Fruit fly (Drosophila melanogaster) whole organism, wandering third instar larva: ENCODE measurements around the gene sgg.

Experiments used
- Abd-B ChIP-seq: fragments of >200 bp; optimal IDR thresholded peaks from 2 replicates; lab custom pipeline; 2017; ENCODE audit warnings: missing biosample characterization, missing genetic modification characterization
- CG32264 ChIP-seq: fragments of 200-800 bp; sonication (Bioruptor generic); optimal IDR thresholded peaks from 2 replicates; lab custom pipeline; 2016; ENCODE audit warnings: missing biosample characterization, missing genetic modification characterization
- CG9705 ChIP-seq: fragments of 200-800 bp; sonication (Bioruptor generic); optimal IDR thresholded peaks from 2 replicates; lab custom pipeline; 2018; ENCODE audit warnings: missing biosample characterization, mild to moderate bottlenecking, missing genetic modification characterization
- CrebA ChIP-seq: fragments of 200-800 bp; sonication (Bioruptor generic); optimal IDR thresholded peaks from 2 replicates; lab custom pipeline; 2016; ENCODE audit warnings: missing biosample characterization, mild to moderate bottlenecking, missing genetic modification characterization, borderline replicate concordance
- Dfd ChIP-seq: fragments of >200 bp; optimal IDR thresholded peaks from 2 replicates; lab custom pipeline; 2017; ENCODE audit warnings: missing biosample characterization, missing genetic modification characterization
- Dif ChIP-seq: fragments of 200-275, 200-300 bp; sonication (Bioruptor generic); optimal IDR thresholded peaks from 2 replicates; lab custom pipeline; 2018; ENCODE audit warnings: missing biosample characterization, missing genetic modification characterization; ENCODE audit not compliant: partially characterized antibody
- GATAd ChIP-seq: sonication (Bioruptor generic); optimal IDR thresholded peaks from 2 replicates; lab custom pipeline; 2016; ENCODE audit warnings: missing biosample characterization, missing genetic modification characterization
- HLH106 ChIP-seq: fragments of 200-800 bp; optimal IDR thresholded peaks from 3 replicates; lab custom pipeline; 2019; ENCODE audit warnings: missing biosample characterization, mild to moderate bottlenecking, missing genetic modification characterization, moderate library complexity
- Hnf4 ChIP-seq: fragments of 200-800 bp; sonication (Bioruptor generic); optimal IDR thresholded peaks from 2 replicates; lab custom pipeline; 2016; ENCODE audit warnings: missing biosample characterization, mild to moderate bottlenecking, missing genetic modification characterization
- Hr78 ChIP-seq: fragments of >200 bp; optimal IDR thresholded peaks from 2 replicates; lab custom pipeline; 2017; ENCODE audit warnings: missing biosample characterization, missing genetic modification characterization
- Hr83 ChIP-seq: fragments of 200-300 bp; sonication (Bioruptor generic); optimal IDR thresholded peaks from 2 replicates; lab custom pipeline; 2016; ENCODE audit warnings: missing biosample characterization, mild to moderate bottlenecking, missing genetic modification characterization, moderate library complexity; ENCODE audit not compliant: poor library complexity, severe bottlenecking
- Jra ChIP-seq: sonication (Bioruptor generic); optimal IDR thresholded peaks from 2 replicates; lab custom pipeline; 2016; ENCODE audit warnings: missing biosample characterization, missing genetic modification characterization
- Myc ChIP-seq: fragments of >200 bp; optimal IDR thresholded peaks from 2 replicates; lab custom pipeline; 2017
- Rel ChIP-seq, 2 experiments: fragments of 200-800 bp; sonication (Bioruptor generic) in 1 of 2; optimal IDR thresholded peaks; 2 replicates in 1 of 2; 3 replicates in 1 of 2; lab custom pipeline; 2016 to 2019; ENCODE audit warnings: mild to moderate bottlenecking in 2 of 2, missing biosample characterization in 2 of 2, missing genetic modification characterization in 2 of 2, moderate library complexity in 1 of 2
- Sp1 ChIP-seq: fragments of 200-800 bp; sonication (Bioruptor generic); optimal IDR thresholded peaks from 3 replicates; lab custom pipeline; 2019; ENCODE audit warnings: missing biosample characterization, mild to moderate bottlenecking, missing genetic modification characterization, moderate library complexity
- Vsx2 ChIP-seq: fragments of 200-300, 225-300 bp; sonication (Bioruptor generic); optimal IDR thresholded peaks from 2 replicates; lab custom pipeline; 2018; ENCODE audit warnings: missing biosample characterization, missing genetic modification characterization; ENCODE audit not compliant: partially characterized antibody
- br ChIP-seq: fragments of 200-800 bp; sonication (Bioruptor generic); optimal IDR thresholded peaks from 2 replicates; lab custom pipeline; 2016; ENCODE audit warnings: missing biosample characterization, missing genetic modification characterization
- dl ChIP-seq, 2 experiments: fragments of 175-275, 200-275 bp in 1 of 2; fragments of 200-275 bp in 1 of 2; sonication (Bioruptor generic); optimal IDR thresholded peaks; lab custom pipeline; 2018; ENCODE audit warnings: mild to moderate bottlenecking in 2 of 2, missing biosample characterization in 2 of 2, missing genetic modification characterization in 2 of 2, moderate library complexity in 2 of 2; ENCODE audit not compliant: partially characterized antibody in 2 of 2, insufficient read depth in 1 of 2
- dmrt93B ChIP-seq: fragments of 200-800 bp; sonication (Bioruptor generic); optimal IDR thresholded peaks from 2 replicates; lab custom pipeline; 2018; ENCODE audit warnings: missing biosample characterization, mild to moderate bottlenecking, missing genetic modification characterization
- foxo ChIP-seq, 2 experiments: fragments of 200-800 bp; sonication (Bioruptor generic); optimal IDR thresholded peaks; 2 replicates in 1 of 2; 3 replicates in 1 of 2; lab custom pipeline; 2016 to 2017; ENCODE audit warnings: missing biosample characterization in 2 of 2, missing genetic modification characterization in 2 of 2
- lola ChIP-seq: fragments of >200 bp; optimal IDR thresholded peaks from 2 replicates; lab custom pipeline; 2017; ENCODE audit warnings: missing biosample characterization, missing genetic modification characterization
- pan ChIP-seq: fragments of >200 bp; optimal IDR thresholded peaks from 2 replicates; lab custom pipeline; 2017
- sv ChIP-seq: fragments of 200-800 bp; sonication (Bioruptor generic); optimal IDR thresholded peaks from 3 replicates; lab custom pipeline; 2016; ENCODE audit warnings: missing biosample characterization, missing genetic modification characterization
- tai ChIP-seq: sonication (Bioruptor generic); optimal IDR thresholded peaks from 2 replicates; lab custom pipeline; 2016; ENCODE audit warnings: missing biosample characterization, missing genetic modification characterization
- usp ChIP-seq: fragments of >200 bp; optimal IDR thresholded peaks from 2 replicates; lab custom pipeline; 2017; ENCODE audit warnings: missing biosample characterization, missing genetic modification characterization
- woc ChIP-seq: sonication (Bioruptor generic); optimal IDR thresholded peaks from 2 replicates; lab custom pipeline; 2016; ENCODE audit warnings: missing biosample characterization, mild to moderate bottlenecking, missing genetic modification characterization

Gene sgg

DNA sequence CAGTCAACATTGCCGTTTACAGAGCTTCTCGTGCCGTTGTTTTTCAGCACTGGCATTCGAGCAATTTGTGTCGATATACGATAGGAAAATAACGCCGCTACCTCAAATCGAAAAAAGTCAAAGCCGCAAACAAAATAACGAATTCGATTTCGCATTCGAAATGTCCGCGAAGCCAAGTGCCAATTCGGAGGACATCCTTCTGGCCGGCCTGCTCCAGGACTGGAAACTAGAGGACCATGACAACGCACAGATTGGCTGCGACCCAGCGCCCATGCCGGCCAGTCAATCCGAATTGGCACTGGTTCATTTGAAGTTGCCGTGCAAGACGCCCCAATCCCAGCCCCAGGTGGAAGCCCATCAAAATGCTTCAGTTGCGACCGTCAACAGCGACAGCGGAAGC, 81.0 kb downstream of the sgg start:
- no peak for TF ChIP-seq CrebA (GFP tag; lab: Kevin White, UChicago)
- no peak for TF ChIP-seq Dfd (GFP tag; lab: Kevin White, UChicago)
- no peak for TF ChIP-seq CG9705 (GFP tag; lab: Kevin White, UChicago)
- TF ChIP-seq Vsx2 (GFP tag; lab: Kevin White, UChicago) = peak; percentile 96
- no peak for TF ChIP-seq tai (GFP tag; lab: Kevin White, UChicago)
- TF ChIP-seq woc (GFP tag; lab: Kevin White, UChicago) = no peak
- TF ChIP-seq Jra (GFP tag; lab: Kevin White, UChicago) = no peak
- TF ChIP-seq br (GFP tag; lab: Kevin White, UChicago) = no peak
- TF ChIP-seq Hr78 (GFP tag; lab: Kevin White, UChicago) = no peak
- peak; percentile 84 for TF ChIP-seq Dif (GFP tag; lab: Kevin White, UChicago)
- no peak for TF ChIP-seq usp
- peak; percentile 14 for TF ChIP-seq HLH106 (tag; lab: Kevin White, UChicago)

DNA sequence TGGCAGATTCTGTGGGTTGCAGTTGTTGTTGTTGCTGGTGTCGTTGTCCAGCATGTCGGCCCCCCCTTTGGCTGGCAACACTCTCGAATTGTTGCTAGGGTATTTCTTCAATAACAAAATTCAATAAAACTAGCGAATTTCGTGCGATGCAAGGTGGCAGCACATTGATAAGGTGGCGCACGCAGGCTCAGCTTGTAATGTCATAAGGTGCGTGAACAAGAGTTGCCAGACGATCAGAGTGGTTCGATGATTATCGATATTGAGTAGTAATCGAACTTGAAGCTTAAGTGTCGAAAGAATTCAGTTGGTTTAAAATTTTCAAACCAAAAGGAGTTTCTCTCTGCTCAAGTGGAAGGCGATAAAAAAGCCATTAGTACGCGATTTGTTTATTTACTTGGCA, 86.4 kb downstream of the sgg start, which contains the start of gene CG2701:
Gene CG2701, minus strand, starts transcription at position 206 of the 400 bp plus-strand sequence.
- no peak for TF ChIP-seq lola
- TF ChIP-seq Hr83 (GFP tag; lab: Kevin White, UChicago) = peak; percentile 42

DNA sequence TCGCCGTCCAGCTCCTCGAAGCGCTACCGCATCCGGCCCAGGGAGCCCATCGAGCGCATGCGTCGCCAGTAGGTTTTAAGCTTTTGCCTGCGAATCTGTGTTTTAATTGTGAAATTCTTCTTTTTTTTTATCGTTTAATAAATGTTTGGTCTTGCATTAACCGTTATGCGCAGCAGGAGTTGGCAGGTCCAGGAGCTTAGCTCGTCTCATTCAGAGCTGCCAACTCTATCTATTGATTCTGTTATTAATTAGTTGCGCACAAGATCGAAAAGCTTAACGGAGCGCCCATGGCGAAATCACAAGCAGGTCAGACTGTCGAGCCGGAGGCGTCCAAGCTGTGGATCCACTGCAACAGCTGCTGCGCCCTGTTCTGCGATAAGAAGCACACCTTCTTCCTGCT, 92.7 kb downstream of the sgg start, which contains the start of gene vilya:
Gene vilya, plus strand, starts transcription at position 259 of the 400 bp plus-strand sequence.
- TF ChIP-seq Hnf4 (GFP tag; lab: Kevin White, UChicago) = no peak
- no peak for TF ChIP-seq sv (GFP tag; lab: Kevin White, UChicago)
- TF ChIP-seq Rel (GFP tag; optimal IDR thresholded peaks at IDR 0.05; lab: Kevin White, UChicago) = no peak
- TF ChIP-seq Rel (tag; optimal IDR thresholded peaks at IDR 0.05; lab: Kevin White, UChicago) = no peak
- TF ChIP-seq br (GFP tag; lab: Kevin White, UChicago) = no peak
- no peak for TF ChIP-seq Abd-B
- no peak for TF ChIP-seq Dfd (GFP tag; lab: Kevin White, UChicago)
- TF ChIP-seq Myc = no peak
- TF ChIP-seq Hr78 (GFP tag; lab: Kevin White, UChicago) = no peak
- no peak for TF ChIP-seq woc (GFP tag; lab: Kevin White, UChicago)
- TF ChIP-seq Jra (GFP tag; lab: Kevin White, UChicago) = no peak

DNA sequence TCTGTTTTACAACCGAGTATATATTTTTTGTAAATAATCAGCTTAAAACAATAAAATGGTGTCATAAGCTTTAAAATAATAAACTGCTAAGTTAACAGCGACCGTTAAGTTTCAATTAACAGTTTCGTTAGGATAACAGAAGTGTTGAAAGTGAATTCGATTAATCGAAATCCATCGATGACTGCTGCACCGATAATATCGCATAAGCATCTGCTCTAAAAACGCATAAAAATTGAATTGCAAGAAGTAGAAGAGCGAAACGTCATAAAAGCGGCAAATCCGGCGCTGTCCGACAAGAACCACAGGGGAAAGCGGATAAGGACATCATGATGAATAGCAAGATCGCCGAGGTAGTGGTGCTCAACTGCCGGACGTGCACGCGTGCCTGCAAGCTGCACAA, 93.8 kb downstream of the sgg start, which contains the start of gene dwg:
Gene dwg, plus strand, starts transcription at position 193 of the 400 bp plus-strand sequence.
- TF ChIP-seq tai (GFP tag; lab: Kevin White, UChicago) (no peak), dmrt93B (no peak), CrebA (GFP tag; lab: Kevin White, UChicago) (no peak), dl (GFP tag; optimal IDR thresholded peaks at IDR 0.05; lab: Kevin White, UChicago; ENCODE audit: insufficient read depth in 1 of 2, partially characterized antibody in 2 of 2) (no peak), Dif (GFP tag; lab: Kevin White, UChicago) (no peak), GATAd (GFP tag; lab: Kevin White, UChicago) (no peak), pan (lab: Kevin White, UChicago) (no peak), Sp1 (no peak), sv (GFP tag; lab: Kevin White, UChicago) (no peak), foxo (GFP tag; optimal IDR thresholded peaks at IDR 0.05; lab: Kevin White, UChicago) (no peak), CG32264 (no peak), Rel (GFP tag; optimal IDR thresholded peaks at IDR 0.05; lab: Kevin White, UChicago) (no peak), Rel (tag; optimal IDR thresholded peaks at IDR 0.05; lab: Kevin White, UChicago) (no peak), Myc (no peak), CG9705 (GFP tag; lab: Kevin White, UChicago) (no peak)
- TF ChIP-seq, all 38 proteins: peak for 0
